Worm (Caenorhabditis elegans) whole organism, young adult: Measurements from ENCODE around the gene F47B8.2.

Source experiments
- B0336.3 ChIP-seq: fragments of 200-800 bp; sonication (Bioruptor generic); IDR thresholded peaks from 2 replicates; pipeline ENCODE4 v1.3.6; 2022; ENCODE audit warnings: missing genetic modification characterization, missing compliant biosample characterization
- C06A6.2 ChIP-seq: fragments of 200-800 bp; sonication (Bioruptor generic); conservative IDR thresholded peaks from 2 replicates; pipeline ENCODE4 v1.3.6; 2022; ENCODE audit warnings: missing genetic modification characterization, missing compliant biosample characterization
- C17E4.6 ChIP-seq: fragments of 200-800 bp; sonication (Bioruptor generic); IDR thresholded peaks from 2 replicates; pipeline ENCODE4 v1.3.6; 2022; ENCODE audit warnings: missing genetic modification reagents, missing genetic modification characterization, missing compliant biosample characterization
- D2030.7 ChIP-seq: fragments of 200-800 bp; sonication (Bioruptor generic); IDR thresholded peaks from 2 replicates; pipeline ENCODE4 v1.3.6; 2022; ENCODE audit warnings: missing genetic modification reagents, missing genetic modification characterization, missing compliant biosample characterization
- F22D6.2 ChIP-seq: sonication (generic microtip); optimal IDR thresholded peaks from 2 replicates; lab custom pipeline; 2016; ENCODE audit warnings: mild to moderate bottlenecking, missing genetic modification characterization, missing compliant biosample characterization
- F39B2.1 ChIP-seq: fragments of 200-800 bp; sonication (Bioruptor generic); IDR thresholded peaks from 2 replicates; pipeline ENCODE4 v1.3.6; 2022; ENCODE audit warnings: missing genetic modification reagents, missing genetic modification characterization, missing compliant biosample characterization
- F57A8.1 ChIP-seq: fragments of 200-800 bp; sonication (Bioruptor generic); optimal IDR thresholded peaks from 2 replicates; lab custom pipeline; 2018; ENCODE audit warnings: mild to moderate bottlenecking, missing genetic modification characterization, moderate library complexity, missing compliant biosample characterization
- F57C9.4 ChIP-seq: sonication (generic microtip); optimal IDR thresholded peaks from 2 replicates; lab custom pipeline; 2017; ENCODE audit warnings: mild to moderate bottlenecking, missing genetic modification characterization, missing compliant biosample characterization
- K11D2.4 ChIP-seq: fragments of 200-800 bp; sonication (Bioruptor generic); IDR thresholded peaks from 2 replicates; pipeline ENCODE4 v1.3.6; 2022; ENCODE audit warnings: missing genetic modification reagents, missing genetic modification characterization, missing compliant biosample characterization
- K12H6.12 ChIP-seq: fragments of 200-800 bp; sonication (Bioruptor generic); optimal IDR thresholded peaks from 2 replicates; lab custom pipeline; 2018; ENCODE audit warnings: mild to moderate bottlenecking, missing genetic modification characterization, missing compliant biosample characterization
- Y79H2A.3 ChIP-seq: fragments of 200-800 bp; sonication (Bioruptor generic); conservative IDR thresholded peaks from 2 replicates; pipeline ENCODE4 v1.3.6; 2022; ENCODE audit warnings: missing genetic modification reagents, missing genetic modification characterization, missing compliant biosample characterization
- aptf-2 ChIP-seq: fragments of 200-800 bp; sonication (Bioruptor generic); conservative IDR thresholded peaks from 2 replicates; pipeline ENCODE4 v1.3.6; 2022; ENCODE audit warnings: missing genetic modification reagents, missing genetic modification characterization, missing compliant biosample characterization
- aptf-3 ChIP-seq: fragments of 200-800 bp; sonication (Bioruptor generic); IDR thresholded peaks from 2 replicates; pipeline ENCODE4 v1.3.6; 2022; ENCODE audit warnings: missing genetic modification characterization, missing compliant biosample characterization
- attf-3 ChIP-seq: fragments of 200-800 bp; sonication (Bioruptor generic); conservative IDR thresholded peaks from 2 replicates; pipeline ENCODE4 v1.3.6; 2022; ENCODE audit warnings: missing genetic modification reagents, missing genetic modification characterization, missing compliant biosample characterization
- attf-5 ChIP-seq: fragments of 200-800 bp; sonication (Bioruptor generic); optimal IDR thresholded peaks from 2 replicates; lab custom pipeline; 2018; ENCODE audit warnings: mild to moderate bottlenecking, missing genetic modification characterization, missing compliant biosample characterization
- bed-1 ChIP-seq: fragments of 200-800 bp; sonication (Bioruptor generic); IDR thresholded peaks from 2 replicates; pipeline ENCODE4 v1.3.6; 2022; ENCODE audit warnings: missing genetic modification reagents, missing genetic modification characterization, missing compliant biosample characterization
- ceh-100 ChIP-seq: fragments of 200-800 bp; sonication (Bioruptor generic); IDR thresholded peaks from 2 replicates; pipeline ENCODE4 v1.3.6; 2022; ENCODE audit warnings: missing genetic modification reagents, missing genetic modification characterization, missing compliant biosample characterization
- ceh-40 ChIP-seq: fragments of 200-800 bp; sonication (Bioruptor generic); IDR thresholded peaks from 2 replicates; pipeline ENCODE4 v1.3.6; 2022; ENCODE audit warnings: missing genetic modification characterization, missing compliant biosample characterization
- die-1 ChIP-seq: sonication (generic microtip); optimal IDR thresholded peaks from 2 replicates; lab custom pipeline; 2016; ENCODE audit warnings: missing genotype, mild to moderate bottlenecking, missing genetic modification characterization, missing compliant biosample characterization
- ekl-4 ChIP-seq: fragments of 200-800 bp; sonication (Bioruptor generic); IDR thresholded peaks from 2 replicates; pipeline ENCODE4 v1.3.6; 2022; ENCODE audit warnings: missing genetic modification reagents, missing genetic modification characterization, missing compliant biosample characterization
- ets-4 ChIP-seq: fragments of 200-800 bp; sonication (Bioruptor generic); optimal IDR thresholded peaks from 2 replicates; lab custom pipeline; 2018; ENCODE audit warnings: mild to moderate bottlenecking, missing genetic modification characterization, missing compliant biosample characterization
- gei-17 ChIP-seq: fragments of 200-800 bp; sonication (Bioruptor generic); optimal IDR thresholded peaks from 2 replicates; lab custom pipeline; 2018; ENCODE audit warnings: mild to moderate bottlenecking, missing genetic modification characterization, missing compliant biosample characterization
- hlh-26 ChIP-seq: fragments of 200-800 bp; sonication (Bioruptor generic); conservative IDR thresholded peaks from 2 replicates; pipeline ENCODE4 v1.3.6; 2022; ENCODE audit warnings: missing genetic modification reagents, missing genetic modification characterization, missing compliant biosample characterization
- hrde-1 ChIP-seq: sonication (generic microtip); optimal IDR thresholded peaks from 2 replicates; lab custom pipeline; 2016; ENCODE audit warnings: missing genetic modification characterization, mild to moderate bottlenecking, missing compliant biosample characterization, moderate library complexity, missing genotype, missing genetic modification reagents, borderline replicate concordance
- hsf-1 ChIP-seq: fragments of 200-800 bp; sonication (Bioruptor generic); IDR thresholded peaks from 2 replicates; pipeline ENCODE4 v1.3.6; 2022; ENCODE audit warnings: missing genetic modification reagents, missing genetic modification characterization, missing compliant biosample characterization
- lin-26 ChIP-seq: fragments of 200-800 bp; sonication (Bioruptor generic); IDR thresholded peaks from 2 replicates; pipeline ENCODE4 v1.3.6; 2022; ENCODE audit warnings: missing genetic modification reagents, missing genetic modification characterization, missing compliant biosample characterization
- lsl-1 ChIP-seq: fragments of 200-800 bp; sonication (Bioruptor generic); optimal IDR thresholded peaks from 2 replicates; lab custom pipeline; 2018; ENCODE audit warnings: mild to moderate bottlenecking, missing genetic modification characterization, moderate library complexity, missing compliant biosample characterization
- madf-3 ChIP-seq: fragments of 200-800 bp; sonication (Bioruptor generic); IDR thresholded peaks from 2 replicates; pipeline ENCODE4 v1.3.6; 2022; ENCODE audit warnings: missing genetic modification reagents, missing genetic modification characterization, missing compliant biosample characterization
- madf-6 ChIP-seq: fragments of 200-800 bp; sonication (Bioruptor generic); IDR thresholded peaks from 2 replicates; pipeline ENCODE4 v1.3.6; 2022; ENCODE audit warnings: missing genetic modification reagents, missing genetic modification characterization, missing compliant biosample characterization
- mcd-1 ChIP-seq: fragments of 200-800 bp; sonication (Bioruptor generic); IDR thresholded peaks from 2 replicates; pipeline ENCODE4 v1.3.6; 2022; ENCODE audit warnings: missing genetic modification reagents, missing genetic modification characterization, missing compliant biosample characterization
- mel-28 ChIP-seq: sonication (generic microtip); optimal IDR thresholded peaks from 2 replicates; lab custom pipeline; 2016; ENCODE audit warnings: borderline replicate concordance, mild to moderate bottlenecking, missing genetic modification characterization, missing compliant biosample characterization
- mes-4 ChIP-seq: sonication (generic microtip); optimal IDR thresholded peaks from 2 replicates; lab custom pipeline; 2016; ENCODE audit warnings: missing genotype, missing genetic modification characterization, missing compliant biosample characterization
- nfya-1 ChIP-seq: sonication (generic microtip); optimal IDR thresholded peaks from 2 replicates; lab custom pipeline; 2017; ENCODE audit warnings: antibody characterized with exemption, missing compliant biosample characterization, missing genetic modification characterization, borderline replicate concordance; ENCODE audit not compliant: insufficient read depth
- nhr-27 ChIP-seq: fragments of 200-800 bp; sonication (Bioruptor generic); optimal IDR thresholded peaks from 2 replicates; lab custom pipeline; 2018; ENCODE audit warnings: mild to moderate bottlenecking, missing genetic modification characterization, moderate library complexity, missing compliant biosample characterization
- nhr-90 ChIP-seq: sonication (generic microtip); optimal IDR thresholded peaks from 2 replicates; lab custom pipeline; 2016; ENCODE audit warnings: missing genotype, mild to moderate bottlenecking, missing genetic modification characterization, missing compliant biosample characterization
- pbrm-1 ChIP-seq: fragments of 200-800 bp; sonication (Bioruptor generic); IDR thresholded peaks from 2 replicates; pipeline ENCODE4 v1.3.6; 2022; ENCODE audit warnings: missing genetic modification reagents, missing genetic modification characterization, missing compliant biosample characterization
- pha-4 ChIP-seq: fragments of 150-350 bp; sonication (generic microtip); optimal IDR thresholded peaks from 2 replicates; lab custom pipeline; 2014; ENCODE audit warnings: missing biosample characterization, missing genetic modification reagents, missing genetic modification characterization
- rcor-1 ChIP-seq: fragments of 200-800 bp; sonication (Bioruptor generic); IDR thresholded peaks from 2 replicates; pipeline ENCODE4 v1.3.6; 2022; ENCODE audit warnings: missing genetic modification reagents, missing genetic modification characterization, missing compliant biosample characterization
- snpc-1.3 ChIP-seq: sonication (generic microtip); optimal IDR thresholded peaks from 2 replicates; lab custom pipeline; 2017; ENCODE audit warnings: missing genetic modification characterization, mild to moderate bottlenecking, missing compliant biosample characterization, antibody characterized with exemption, moderate library complexity, missing genotype, missing genetic modification reagents; ENCODE audit not compliant: insufficient read depth
- sptf-2 ChIP-seq: fragments of 200-800 bp; sonication (Bioruptor generic); optimal IDR thresholded peaks from 2 replicates; lab custom pipeline; 2018; ENCODE audit warnings: mild to moderate bottlenecking, missing genetic modification characterization, missing compliant biosample characterization
- tbx-9 ChIP-seq: sonication (generic microtip); optimal IDR thresholded peaks from 2 replicates; lab custom pipeline; 2016; ENCODE audit warnings: borderline replicate concordance, missing genetic modification characterization, inconsistent platforms, missing compliant biosample characterization
- tlf-1 ChIP-seq: fragments of 200-800 bp; sonication (Bioruptor generic); optimal IDR thresholded peaks from 2 replicates; lab custom pipeline; 2018; ENCODE audit warnings: mild to moderate bottlenecking, missing genetic modification characterization, missing compliant biosample characterization
- unc-62 ChIP-seq: fragments of 150-350 bp; optimal IDR thresholded peaks from 2 replicates; lab custom pipeline; 2014; ENCODE audit warnings: missing biosample characterization, missing genetic modification reagents, missing genetic modification characterization
- xnd-1 ChIP-seq: sonication (generic microtip); optimal IDR thresholded peaks from 2 replicates; lab custom pipeline; 2016; ENCODE audit warnings: missing genotype, missing genetic modification reagents, missing genetic modification characterization, missing compliant biosample characterization
- zfh-2 ChIP-seq: fragments of 200-800 bp; sonication (Bioruptor generic); conservative IDR thresholded peaks from 2 replicates; pipeline ENCODE4 v1.3.6; 2022; ENCODE audit warnings: missing genetic modification reagents, missing genetic modification characterization, missing compliant biosample characterization
- zim-3 ChIP-seq: sonication (generic microtip); optimal IDR thresholded peaks from 2 replicates; lab custom pipeline; 2017; ENCODE audit warnings: mild to moderate bottlenecking, missing genetic modification characterization, moderate library complexity, missing compliant biosample characterization
- ztf-18 ChIP-seq: sonication (generic microtip); optimal IDR thresholded peaks from 2 replicates; lab custom pipeline; 2016; ENCODE audit warnings: missing genotype, mild to moderate bottlenecking, missing genetic modification characterization, missing compliant biosample characterization

F47B8.2 gene

ce11 chrV:14354258-14354877 is 37.9 kb upstream of the F47B8.2 start, which contains the start of gene Y49A3A.3:
Gene Y49A3A.3, plus strand, starts transcription at chrV:14354410.
- TF ChIP-seq hrde-1, result peak; percentile 63
- no peak for TF ChIP-seq unc-62 (GFP tag; lab: Kevin White, UChicago)
- peak; percentile 60 for TF ChIP-seq F57C9.4 (tag; lab: Kevin White, UChicago)
- peak; percentile 88 for TF ChIP-seq nhr-27 (tag; lab: Kevin White, UChicago)
- peak; percentile 24 for TF ChIP-seq gei-17 (GFP tag; lab: Kevin White, UChicago)
- TF ChIP-seq ceh-40, result no peak
- no peak for TF ChIP-seq aptf-2
- TF ChIP-seq tlf-1 (GFP tag; lab: Kevin White, UChicago), result peak; percentile 87
- peak; percentile 73 for TF ChIP-seq zim-3 (tag; lab: Kevin White, UChicago)
- TF ChIP-seq D2030.7 (GFP tag; lab: Robert Waterston, UW), result no peak
- no peak for TF ChIP-seq pha-4 (tag; lab: Kevin White, UChicago)
- peak; percentile 76 for TF ChIP-seq pbrm-1 (GFP tag; lab: Robert Waterston, UW)
- no peak for TF ChIP-seq snpc-1.3 (tag; lab: Kevin White, UChicago)
- no peak for TF ChIP-seq C17E4.6 (GFP tag; lab: Robert Waterston, UW)
- no peak for TF ChIP-seq nfya-1
- no peak for TF ChIP-seq attf-3 (GFP tag; lab: Robert Waterston, UW)
- TF ChIP-seq madf-6 (GFP tag; lab: Robert Waterston, UW), result peak; percentile 56
- TF ChIP-seq zfh-2 (GFP tag; lab: Robert Waterston, UW), result no peak
- no peak for TF ChIP-seq mes-4 (tag; lab: Kevin White, UChicago)
- no peak for TF ChIP-seq aptf-3 (GFP tag; lab: Robert Waterston, UW)
- TF ChIP-seq attf-5 (GFP tag; lab: Kevin White, UChicago), result peak; percentile 43
- TF ChIP-seq lsl-1 (GFP tag; lab: Kevin White, UChicago), result peak; percentile 2
- no peak for TF ChIP-seq hlh-26
- peak; percentile 36 for TF ChIP-seq nhr-90 (tag; lab: Kevin White, UChicago)
- TF ChIP-seq K12H6.12 (tag; lab: Kevin White, UChicago), result no peak
- TF ChIP-seq ekl-4 (GFP tag; lab: Robert Waterston, UW), result peak; percentile 90
- no peak for TF ChIP-seq ets-4
- TF ChIP-seq ztf-18 (tag; lab: Kevin White, UChicago), result peak; percentile 52
- no peak; the same call in 1 of the 2 replicates for TF ChIP-seq Y79H2A.3 (GFP tag; lab: Robert Waterston, UW)
- TF ChIP-seq hsf-1 (GFP tag; lab: Robert Waterston, UW), result peak; percentile 17; the same call in 1 of the 2 replicates
- TF ChIP-seq rcor-1, result no peak
- peak; percentile 59; the same call in 1 of the 2 replicates for TF ChIP-seq K11D2.4
- peak; percentile 68; the same call in 1 of the 2 replicates for TF ChIP-seq F39B2.1 (GFP tag; lab: Robert Waterston, UW)
- peak; percentile 49 for TF ChIP-seq mcd-1 (GFP tag; lab: Robert Waterston, UW)
- 0 out of 2 replicates have a peak, but pooled peaks have one; percentile 25 for TF ChIP-seq madf-3 (GFP tag; lab: Robert Waterston, UW)
- no peak for TF ChIP-seq bed-1 (GFP tag; lab: Robert Waterston, UW)
- peak; percentile 23 for TF ChIP-seq F22D6.2 (tag; lab: Kevin White, UChicago)
- peak; percentile 94 for TF ChIP-seq B0336.3 (GFP tag; lab: Robert Waterston, UW)
- no peak for TF ChIP-seq tbx-9 (tag; lab: Kevin White, UChicago)
- peak; percentile 33 for TF ChIP-seq die-1 (tag; lab: Kevin White, UChicago)
- 0 out of 2 replicates have a peak, but pooled peaks have one; percentile 13 for TF ChIP-seq C06A6.2
- no peak for TF ChIP-seq sptf-2
- TF ChIP-seq mel-28 (tag; lab: Kevin White, UChicago), result peak; percentile 46
- TF ChIP-seq lin-26 (GFP tag; lab: Robert Waterston, UW), result 0 out of 2 replicates have a peak, but pooled peaks have one; percentile 19
- peak; percentile 66 for TF ChIP-seq ceh-100 (GFP tag; lab: Robert Waterston, UW)
- TF ChIP-seq F57A8.1 (GFP tag; lab: Kevin White, UChicago), result no peak
- no peak for TF ChIP-seq xnd-1 (tag; lab: Kevin White, UChicago)
